Worm (Caenorhabditis elegans): ENCODE results near the gene M01B2.10.
A peak's percentile ranks its signal among the peaks of the same experiment; 100 is the strongest.

M01B2.10 gene

DNA sequence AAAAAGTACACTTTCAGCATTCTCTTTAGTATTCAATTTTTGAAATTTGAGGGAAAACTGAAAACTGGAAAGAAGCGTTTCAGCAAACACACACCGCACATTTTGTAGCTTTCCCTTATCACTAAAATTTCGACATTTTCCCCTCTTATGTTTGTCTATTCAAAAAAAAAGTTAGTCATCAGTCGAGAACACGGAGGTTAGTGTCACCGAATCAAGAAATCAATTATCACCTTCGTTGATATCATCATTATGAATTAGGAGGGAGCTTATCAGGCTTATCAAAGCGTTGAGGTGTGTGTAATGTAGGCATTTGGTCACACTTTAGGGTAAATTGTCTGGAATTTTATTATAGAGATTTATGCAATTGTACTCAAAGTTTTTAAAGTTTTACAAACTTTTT is 36.4 kb upstream of the M01B2.10 start, which contains the start of gene cpr-3:
cpr-3 (minus strand) TSS at position 104 of the 400 bp plus-strand sequence.
- TF ChIP-seq elt-2 (tag; optimal IDR thresholded peaks at IDR 0.05), result peak; percentile 66
- TF ChIP-seq unc-3 (GFP tag; conservative IDR thresholded peaks at IDR 0.05), result no peak
- no peak for TF ChIP-seq unc-3 (tag; optimal IDR thresholded peaks at IDR 0.05)

DNA sequence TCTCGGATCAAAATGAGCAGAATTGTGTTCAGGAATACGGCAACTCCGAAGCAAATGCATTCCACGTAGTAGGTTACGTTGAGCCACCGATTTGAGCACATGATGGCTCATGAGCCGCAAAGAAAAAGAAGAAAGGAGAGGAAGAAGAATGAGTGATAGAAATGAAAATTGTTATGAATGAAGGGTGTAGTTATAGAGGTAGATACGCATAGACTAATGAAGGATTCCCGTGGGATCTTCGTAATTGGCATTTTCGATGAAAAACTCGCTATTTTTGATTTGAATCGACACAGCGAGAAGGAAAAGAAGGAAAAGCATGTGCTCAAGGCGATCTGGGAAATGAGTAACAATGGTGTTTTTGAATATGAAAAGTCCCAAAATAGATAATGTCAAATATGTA is 31.6 kb upstream of the M01B2.10 start, which contains the start of gene str-96:
str-96 (minus strand) TSS at position 101 of the 400 bp plus-strand sequence.
- no peak for TF ChIP-seq T23F11.4 (GFP tag; optimal IDR thresholded peaks at IDR 0.05)
- no peak for TF ChIP-seq eyg-1 (tag; optimal IDR thresholded peaks at IDR 0.05)
- no peak for TF ChIP-seq K02D7.2 (tag; optimal IDR thresholded peaks at IDR 0.05)
- TF ChIP-seq ets-4 (tag; optimal IDR thresholded peaks at IDR 0.05), result no peak
- TF ChIP-seq ceh-30 (tag; optimal IDR thresholded peaks at IDR 0.05), result no peak
- TF ChIP-seq fax-1 (tag; optimal IDR thresholded peaks at IDR 0.05), result no peak
- TF ChIP-seq pros-1 (tag; optimal IDR thresholded peaks at IDR 0.05), result no peak
- TF ChIP-seq hlh-8 (tag; optimal IDR thresholded peaks at IDR 0.05), result no peak
- TF ChIP-seq ref-2 (tag; optimal IDR thresholded peaks at IDR 0.05), result no peak
- no peak for TF ChIP-seq hlh-6 (tag; optimal IDR thresholded peaks at IDR 0.05)
- no peak for TF ChIP-seq lin-11 (tag; optimal IDR thresholded peaks at IDR 0.05)
- no peak for TF ChIP-seq dve-1 (tag; optimal IDR thresholded peaks at IDR 0.05)
- TF ChIP-seq Y22D7AL.16 (tag; optimal IDR thresholded peaks at IDR 0.05), result no peak
- TF ChIP-seq ceh-22 (tag; optimal IDR thresholded peaks at IDR 0.05), result no peak

DNA sequence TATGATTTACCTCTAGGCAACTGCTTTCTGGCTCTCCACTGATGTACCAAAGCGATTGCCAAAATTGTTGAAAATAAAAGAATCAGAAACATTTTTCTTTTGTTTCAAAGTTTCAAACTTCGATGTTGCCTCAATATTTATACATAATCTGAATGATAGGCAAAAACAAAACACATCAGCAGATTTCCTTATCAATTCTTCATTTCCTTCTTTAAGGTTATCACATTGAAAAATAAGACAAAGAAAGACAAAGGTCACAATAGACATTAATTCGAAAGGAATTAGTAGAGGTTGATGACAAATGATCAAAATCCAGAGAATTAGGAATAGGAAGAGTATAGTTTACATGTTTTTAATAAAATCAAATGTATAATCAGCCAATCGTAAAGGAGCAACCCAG is 28.8 kb upstream of the M01B2.10 start, which contains the start of gene cyp-34A2:
cyp-34A2 (minus strand) TSS at position 101 of the 400 bp plus-strand sequence.
- TF ChIP-seq ceh-18 (tag; optimal IDR thresholded peaks at IDR 0.05) (no peak), pax-1 (tag; optimal IDR thresholded peaks at IDR 0.05) (no peak), ahr-1 (tag; optimal IDR thresholded peaks at IDR 0.05) (no peak), eyg-1 (tag; optimal IDR thresholded peaks at IDR 0.05) (no peak), unc-3 (GFP tag; conservative IDR thresholded peaks at IDR 0.05) (no peak), unc-3 (tag; optimal IDR thresholded peaks at IDR 0.05) (no peak), pros-1 (tag; optimal IDR thresholded peaks at IDR 0.05) (no peak), ttx-3 (tag; optimal IDR thresholded peaks at IDR 0.05) (no peak), fax-1 (tag; optimal IDR thresholded peaks at IDR 0.05) (no peak), C38D4.7 (GFP tag; optimal IDR thresholded peaks at IDR 0.05) (no peak), Y22D7AL.16 (tag; optimal IDR thresholded peaks at IDR 0.05) (no peak), pat-9 (tag; optimal IDR thresholded peaks at IDR 0.05) (no peak), lim-6 (tag; optimal IDR thresholded peaks at IDR 0.05) (no peak), hlh-15 (tag; optimal IDR thresholded peaks at IDR 0.05) (no peak), npax-4 (tag; optimal IDR thresholded peaks at IDR 0.05) (no peak), ceh-6 (GFP tag; optimal IDR thresholded peaks at IDR 0.05) (no peak), mec-3 (tag; optimal IDR thresholded peaks at IDR 0.05; ENCODE audit: borderline replicate concordance) (no peak)

DNA sequence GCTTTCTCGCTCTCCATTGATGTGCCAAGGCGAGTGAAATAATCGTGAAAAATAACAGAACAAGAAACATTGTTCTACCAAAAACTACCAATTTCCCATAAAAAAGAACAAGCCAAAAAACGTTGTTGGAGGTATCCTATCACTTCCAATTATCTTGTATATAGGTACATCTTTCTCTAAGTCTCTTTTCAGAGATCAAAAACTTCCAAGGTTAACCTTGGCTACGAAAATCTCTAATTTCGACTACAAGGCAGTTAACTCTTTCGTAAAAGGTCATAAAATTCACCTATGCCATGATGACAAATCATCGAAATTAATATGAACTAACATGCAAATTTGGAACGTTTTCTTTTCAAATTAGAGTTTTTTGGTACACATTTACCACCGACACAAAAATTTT is 25.6 kb upstream of the M01B2.10 start, which contains the start of gene cyp-34A1:
cyp-34A1 (minus strand) TSS at position 101 of the 400 bp plus-strand sequence.
- TF ChIP-seq pax-1 (tag; optimal IDR thresholded peaks at IDR 0.05) (no peak), ceh-31 (tag; optimal IDR thresholded peaks at IDR 0.05) (no peak), lim-6 (tag; optimal IDR thresholded peaks at IDR 0.05) (no peak), gmeb-2 (tag; optimal IDR thresholded peaks at IDR 0.05) (no peak), madf-2 (tag; optimal IDR thresholded peaks at IDR 0.05) (no peak), K02D7.2 (tag; optimal IDR thresholded peaks at IDR 0.05) (no peak), ceh-48 (tag; optimal IDR thresholded peaks at IDR 0.05) (no peak), sox-2 (GFP tag; IDR thresholded peaks at IDR 0.05) (no peak), dve-1 (tag; optimal IDR thresholded peaks at IDR 0.05) (no peak)

DNA sequence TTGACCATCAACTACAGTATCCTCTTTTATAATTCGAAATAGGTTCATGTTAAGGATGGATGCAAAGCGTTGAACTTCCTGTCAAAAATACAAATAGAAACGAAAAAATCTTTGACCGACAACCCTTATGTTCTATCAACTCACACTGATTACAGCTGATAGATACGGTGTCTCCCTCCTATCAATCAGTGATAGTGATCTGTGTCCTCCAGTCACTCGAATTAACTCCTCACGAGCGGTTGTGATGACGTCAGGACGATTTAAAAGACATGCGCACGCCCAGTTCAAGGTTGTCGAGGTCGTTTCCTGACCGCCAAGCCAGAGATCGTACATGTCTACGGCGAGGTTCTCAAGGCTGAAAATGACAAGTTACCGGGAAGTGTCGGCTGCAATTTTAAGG is 23.7 kb upstream of the M01B2.10 start:
- no peak for TF ChIP-seq tbx-2 (tag; optimal IDR thresholded peaks at IDR 0.05)
- no peak for TF ChIP-seq fkh-10 (GFP tag; optimal IDR thresholded peaks at IDR 0.05)
- TF ChIP-seq elt-2 (tag; optimal IDR thresholded peaks at IDR 0.05), result peak; percentile 57
